Worm (Caenorhabditis elegans) whole organism, L3 larva: Measurements from ENCODE around the gene K08D8.1.

ENCODE experiments used
- egl-5 ChIP-seq: fragments of 150-350 bp; optimal IDR thresholded peaks from 2 replicates; lab custom pipeline; 2017; ENCODE audit warnings: missing biosample characterization, missing genetic modification reagents, missing genetic modification characterization, inconsistent platforms
- elt-2 ChIP-seq: sonication (generic microtip); optimal IDR thresholded peaks from 2 replicates; lab custom pipeline; 2016; ENCODE audit warnings: missing genetic modification reagents, mild to moderate bottlenecking, missing genetic modification characterization, missing compliant biosample characterization
- lin-15B ChIP-seq: fragments of 150-350 bp; optimal IDR thresholded peaks from 2 replicates; lab custom pipeline; 2014; ENCODE audit warnings: missing biosample characterization, missing genetic modification characterization
- lin-39 ChIP-seq: fragments of 150-350 bp; optimal IDR thresholded peaks from 2 replicates; lab custom pipeline; 2018; ENCODE audit warnings: missing biosample characterization, missing genetic modification reagents, missing genetic modification characterization
- nhr-11 ChIP-seq: fragments of 150-350 bp; optimal IDR thresholded peaks from 2 replicates; lab custom pipeline; 2014; ENCODE audit warnings: missing biosample characterization, missing genetic modification characterization
- nhr-25 ChIP-seq: sonication (generic microtip); optimal IDR thresholded peaks from 2 replicates; lab custom pipeline; 2017; ENCODE audit warnings: missing biosample characterization, missing genetic modification characterization
- unc-39 ChIP-seq: sonication (generic microtip); optimal IDR thresholded peaks from 4 replicates; lab custom pipeline; 2017; ENCODE audit warnings: missing biosample characterization, missing genetic modification characterization

DNA sequence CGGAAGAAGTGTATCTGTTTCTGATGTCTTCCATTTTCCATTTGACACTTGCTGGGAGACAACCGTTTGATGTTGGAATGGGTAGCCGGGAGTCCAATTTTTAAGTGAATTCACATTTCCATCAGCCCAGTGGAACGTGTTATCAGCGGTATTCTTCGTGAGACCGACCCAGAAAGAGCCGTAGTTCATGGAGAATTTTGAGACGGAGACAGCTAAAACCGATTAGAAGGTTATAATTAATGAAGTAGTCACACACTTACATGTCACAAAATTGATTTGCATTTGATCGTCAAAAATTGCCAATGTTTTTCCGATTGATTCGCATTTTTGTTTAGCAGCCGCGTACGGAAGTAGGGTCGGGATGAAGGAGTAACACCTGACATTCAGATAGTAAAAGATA lies 22.9 kb upstream of the K08D8.1 start:
- TF ChIP-seq nhr-25 (tag; lab: Kevin White, UChicago) (no peak), lin-39 (tag; lab: Kevin White, UChicago) (no peak), egl-5 (no peak), nhr-11 (tag; lab: Kevin White, UChicago) (no peak), unc-39 (tag; lab: Kevin White, UChicago) (no peak), elt-2 (tag; lab: Kevin White, UChicago) (peak; percentile 71), lin-15B (tag; lab: Kevin White, UChicago) (no peak)
